Worm (Caenorhabditis elegans): Measurements from ENCODE around the gene pals-37.

The pals-37 gene

ce11 chrV:12408996-12409395, 32.3 kb downstream of the pals-37 start:
- TF ChIP-seq unc-62 (GFP tag; optimal IDR thresholded peaks at IDR 0.05): no peak

- no peak for TF ChIP-seq unc-62 (GFP tag; optimal IDR thresholded peaks at IDR 0.05)
Measured at ce11 chrV:12408525-12408924, 32.8 kb downstream of the pals-37 start, which contains the start of gene cdr-4. TSS of gene cdr-4 (minus strand) at chrV:12408625.

- no peak for TF ChIP-seq unc-62 (GFP tag; optimal IDR thresholded peaks at IDR 0.05)
Measured at ce11 chrV:12406514-12406913, 34.8 kb downstream of the pals-37 start.

ce11 chrV:12405929-12406328, 35.4 kb downstream of the pals-37 start, which contains the start of gene K01D12.10:
TSS of gene K01D12.10 (plus strand) at chrV:12406229.
- TF ChIP-seq unc-62 (GFP tag; optimal IDR thresholded peaks at IDR 0.05): no peak

ce11 chrV:12404544-12404943, 36.8 kb downstream of the pals-37 start, which contains the start of gene K01D12.9:
TSS of gene K01D12.9 (minus strand) at chrV:12404644.
- TF ChIP-seq unc-62 (GFP tag; optimal IDR thresholded peaks at IDR 0.05): no peak

- no peak for TF ChIP-seq unc-62 (GFP tag; optimal IDR thresholded peaks at IDR 0.05)
Measured at ce11 chrV:12402355-12402754, 39.0 kb downstream of the pals-37 start, which contains the start of gene K01D12.8. TSS of gene K01D12.8 (plus strand) at chrV:12402655.

- TF ChIP-seq unc-62 (GFP tag; optimal IDR thresholded peaks at IDR 0.05): no peak
Measured at ce11 chrV:12401383-12401782, 39.9 kb downstream of the pals-37 start, which contains the start of gene K01D12.7. TSS of gene K01D12.7 (minus strand) at chrV:12401483.

- no peak for TF ChIP-seq unc-62 (GFP tag; optimal IDR thresholded peaks at IDR 0.05)
Measured at ce11 chrV:12400677-12401236, 40.6 kb downstream of the pals-37 start, which contains the start of the genes K01D12.20 and miga-1. TSS of gene K01D12.20 (minus strand) at chrV:12400814. TSS of gene miga-1 (minus strand) at chrV:12400859.

- TF ChIP-seq unc-62 (GFP tag; optimal IDR thresholded peaks at IDR 0.05): no peak
Measured at ce11 chrV:12397545-12397944, 43.8 kb downstream of the pals-37 start, which contains the start of gene K01D12.5. TSS of gene K01D12.5 (plus strand) at chrV:12397845.

ce11 chrV:12395699-12396098, 45.6 kb downstream of the pals-37 start, which contains the start of gene twk-14:
TSS of gene twk-14 (minus strand) at chrV:12395706.
- no peak for TF ChIP-seq unc-62 (GFP tag; optimal IDR thresholded peaks at IDR 0.05)

Data from whole organism, dauer.